Worm (Caenorhabditis elegans): ENCODE data around the gene ubxn-4.

ce11 chrIII:8403507-8403906, 1.9 kb downstream of the ubxn-4 start, which contains the start of gene cutc-1:
- no peak for TF ChIP-seq ztf-11 (tag; optimal IDR thresholded peaks at IDR 0.05)
- no peak for TF ChIP-seq snpc-4 (tag; optimal IDR thresholded peaks at IDR 0.05)
- no peak for TF ChIP-seq pqm-1 (tag; optimal IDR thresholded peaks at IDR 0.05)
- TF ChIP-seq mdl-1 (tag; optimal IDR thresholded peaks at IDR 0.05), result no peak
- TF ChIP-seq unc-62 (GFP tag; optimal IDR thresholded peaks at IDR 0.05), result no peak

Measured in whole organism, L3 larva.